Fruit fly (Drosophila melanogaster): ENCODE results near the gene Nin.

DNA sequence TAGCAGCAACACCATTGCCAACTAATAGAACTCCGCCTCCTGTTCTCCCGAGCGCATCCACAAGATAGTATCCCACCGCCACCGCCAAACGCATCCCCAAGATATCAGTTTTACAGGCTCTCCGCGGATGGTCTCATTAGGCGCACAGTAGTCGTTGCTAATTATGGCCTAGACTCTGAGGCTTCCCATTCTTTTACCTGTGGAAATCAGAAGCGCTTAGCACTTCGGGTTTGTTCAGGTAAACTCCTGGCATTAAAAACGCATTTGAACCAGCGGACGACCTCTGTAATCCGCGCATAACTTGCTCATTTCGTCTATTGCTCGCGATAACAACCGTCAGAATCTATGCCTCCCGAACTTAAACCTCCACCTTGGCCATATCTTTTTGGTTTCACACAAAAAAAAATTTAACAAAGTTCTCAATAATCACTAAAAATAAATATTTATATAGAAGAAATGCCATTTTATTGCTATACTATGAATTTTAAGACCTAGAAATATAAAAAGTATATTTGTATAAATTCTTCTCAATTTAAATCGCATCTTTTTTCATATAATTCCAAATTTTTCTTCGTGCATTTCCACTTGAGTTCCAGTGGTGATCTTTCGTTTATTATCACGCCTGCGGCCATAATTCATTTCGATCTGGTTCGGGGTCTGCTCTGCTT, 40.3 kb downstream of the Nin start:
- no peak for TF ChIP-seq Myc (optimal IDR thresholded peaks at IDR 0.05)
- TF ChIP-seq Sin3A (optimal IDR thresholded peaks at IDR 0.05): no peak
